Fruit fly (Drosophila melanogaster) whole organism, embryonic: ENCODE measurements around the gene CG42854.

ENCODE experiments used
- CG10431 ChIP-seq: fragments of 200-800 bp; sonication (Bioruptor generic); optimal IDR thresholded peaks from 3 replicates; lab custom pipeline; 2018; ENCODE audit warnings: missing biosample characterization, mild to moderate bottlenecking, missing genetic modification characterization
- CG12155 ChIP-seq: fragments of 200-800 bp; sonication (Bioruptor generic); optimal IDR thresholded peaks from 3 replicates; lab custom pipeline; 2016; ENCODE audit warnings: missing biosample characterization, missing genetic modification characterization
- CG12391 ChIP-seq: fragments of 200-800 bp; sonication (Bioruptor generic); optimal IDR thresholded peaks from 3 replicates; lab custom pipeline; 2018; ENCODE audit warnings: missing biosample characterization, mild to moderate bottlenecking, missing genetic modification characterization, moderate library complexity
- CG14050 ChIP-seq: fragments of 200-800 bp; sonication (Bioruptor generic); IDR thresholded peaks from 3 replicates; pipeline ENCODE4 v1.3.6; 2022; ENCODE audit warnings: missing biosample characterization, missing genetic modification characterization
- CG15073 ChIP-seq: fragments of 200-800 bp; sonication (Bioruptor generic); optimal IDR thresholded peaks from 2 replicates; lab custom pipeline; 2016; ENCODE audit warnings: missing biosample characterization, missing genetic modification characterization
- CG1647 ChIP-seq: fragments of 200-800 bp; sonication (Bioruptor generic); optimal IDR thresholded peaks from 3 replicates; lab custom pipeline; 2016; ENCODE audit warnings: missing biosample characterization, missing genetic modification characterization
- CG30403 ChIP-seq: fragments of 200-800 bp; sonication (Bioruptor generic); optimal IDR thresholded peaks from 3 replicates; lab custom pipeline; 2016; ENCODE audit warnings: missing biosample characterization, missing genetic modification characterization
- CG3726 ChIP-seq: fragments of 200-800 bp; sonication (Bioruptor generic); IDR thresholded peaks from 3 replicates; pipeline ENCODE4, ENCODE4 v1.3.6; 2022; ENCODE audit warnings: missing biosample characterization, missing genetic modification characterization
- CG5245 ChIP-seq: fragments of 200-800 bp; sonication (Bioruptor generic); optimal IDR thresholded peaks from 3 replicates; lab custom pipeline; 2016; ENCODE audit warnings: missing biosample characterization, missing genetic modification characterization
- CG5953 ChIP-seq: fragments of 200-800 bp; sonication (Bioruptor generic); IDR thresholded peaks from 2 replicates; pipeline ENCODE4 v1.3.6; 2022; ENCODE audit warnings: missing biosample characterization, missing genetic modification characterization
- CG6654 ChIP-seq: fragments of 200-800 bp; sonication (Bioruptor generic); optimal IDR thresholded peaks from 2 replicates; lab custom pipeline; 2017; ENCODE audit warnings: missing biosample characterization, mild to moderate bottlenecking, missing genetic modification characterization
- CG7357 ChIP-seq: fragments of 200-800 bp; sonication (Bioruptor generic); IDR thresholded peaks from 3 replicates; pipeline ENCODE4 v1.3.6; 2022; ENCODE audit warnings: missing biosample characterization, missing genetic modification characterization
- CG7745 ChIP-seq: fragments of 200-800 bp; sonication (Bioruptor generic); optimal IDR thresholded peaks from 2 replicates; lab custom pipeline; 2018; ENCODE audit warnings: missing biosample characterization, mild to moderate bottlenecking, missing genetic modification characterization, moderate library complexity
- CG8089 ChIP-seq: fragments of 200-800 bp; sonication (Bioruptor generic); optimal IDR thresholded peaks from 3 replicates; lab custom pipeline; 2016; ENCODE audit warnings: missing biosample characterization, missing genetic modification characterization
- CG8290 ChIP-seq, 3 experiments: fragments of 200-800 bp; sonication (Bioruptor generic); optimal IDR thresholded peaks; 2 replicates each; lab custom pipeline; 2016 to 2019; ENCODE audit warnings: missing biosample characterization in 3 of 3, missing genetic modification characterization in 3 of 3, mild to moderate bottlenecking in 2 of 3, moderate library complexity in 1 of 3
- CG9817 ChIP-seq: fragments of 200-800 bp; sonication (Bioruptor generic); optimal IDR thresholded peaks from 2 replicates; lab custom pipeline; 2018; ENCODE audit warnings: missing biosample characterization, mild to moderate bottlenecking, missing genetic modification characterization, moderate library complexity
- CoRest ChIP-seq: fragments of 200-800 bp; sonication (Bioruptor generic); optimal IDR thresholded peaks from 3 replicates; lab custom pipeline; 2018; ENCODE audit warnings: missing biosample characterization, mild to moderate bottlenecking, missing genetic modification characterization, moderate library complexity
- D ChIP-seq, 2 experiments: fragments of 200-800 bp in 1 of 2; fragments of >200 bp in 1 of 2; sonication (Bioruptor generic) in 1 of 2; optimal IDR thresholded peaks; 2 replicates in 1 of 2; 3 replicates in 1 of 2; lab custom pipeline; 2017; ENCODE audit warnings: mild to moderate bottlenecking in 1 of 2, missing biosample characterization in 1 of 2, missing genetic modification characterization in 1 of 2, missing genetic modification reagents in 1 of 2
- Dad ChIP-seq: fragments of 200-800 bp; sonication (Bioruptor generic); optimal IDR thresholded peaks from 3 replicates; lab custom pipeline; 2016; ENCODE audit warnings: missing biosample characterization, missing genetic modification characterization
- Dip2 ChIP-seq: fragments of 200-800 bp; sonication (Bioruptor generic); IDR thresholded peaks from 2 replicates; pipeline ENCODE4 v1.3.6; 2022; ENCODE audit warnings: missing biosample characterization, missing genetic modification characterization
- Dip3 ChIP-seq: fragments of 200-800 bp; sonication (Bioruptor generic); optimal IDR thresholded peaks from 3 replicates; lab custom pipeline; 2016; ENCODE audit warnings: missing biosample characterization, missing genetic modification characterization
- H15 ChIP-seq: fragments of 200-800 bp; sonication (Bioruptor generic); IDR thresholded peaks from 3 replicates; pipeline ENCODE4 v1.3.6; 2022; ENCODE audit warnings: missing biosample characterization, missing genetic modification characterization
- Hmx ChIP-seq: fragments of 200-800 bp; sonication (Bioruptor generic); optimal IDR thresholded peaks from 2 replicates; lab custom pipeline; 2016; ENCODE audit warnings: missing biosample characterization, missing genetic modification characterization
- Hr51 ChIP-seq, 2 experiments: fragments of 200-800 bp; sonication (Bioruptor generic); optimal IDR thresholded peaks; 2 replicates in 1 of 2; 3 replicates in 1 of 2; lab custom pipeline; 2016 to 2018; ENCODE audit warnings: missing biosample characterization in 2 of 2, missing genetic modification characterization in 2 of 2, mild to moderate bottlenecking in 1 of 2, moderate library complexity in 1 of 2
- Hr78 ChIP-seq, 2 experiments: fragments of 200-800 bp in 1 of 2; fragments of >200 bp in 1 of 2; sonication (Bioruptor generic) in 1 of 2; optimal IDR thresholded peaks; 2 replicates each; lab custom pipeline; 2017 to 2019; ENCODE audit warnings: missing biosample characterization in 2 of 2, missing genetic modification characterization in 2 of 2, mild to moderate bottlenecking in 1 of 2, moderate library complexity in 1 of 2
- MESR4 ChIP-seq: fragments of 200-800 bp; sonication (Bioruptor generic); optimal IDR thresholded peaks from 2 replicates; lab custom pipeline; 2018; ENCODE audit warnings: missing biosample characterization, mild to moderate bottlenecking, missing genetic modification characterization, moderate library complexity
- Nf-YB ChIP-seq: fragments of 200-800 bp; sonication (Bioruptor generic); optimal IDR thresholded peaks from 3 replicates; lab custom pipeline; 2019; ENCODE audit warnings: missing biosample characterization, mild to moderate bottlenecking, missing genetic modification characterization, moderate library complexity
- Oli ChIP-seq: fragments of 200-800 bp; sonication (Bioruptor generic); optimal IDR thresholded peaks from 2 replicates; lab custom pipeline; 2018; ENCODE audit warnings: missing biosample characterization, mild to moderate bottlenecking, missing genetic modification characterization, moderate library complexity
- Poxn ChIP-seq: fragments of 200-800 bp; sonication (Bioruptor generic); IDR thresholded peaks from 2 replicates; pipeline ENCODE4 v1.3.6; 2022; ENCODE audit warnings: missing biosample characterization, missing genetic modification characterization
- Ssrp ChIP-seq: fragments of 200-800 bp; sonication (Bioruptor generic); optimal IDR thresholded peaks from 2 replicates; lab custom pipeline; 2018; ENCODE audit warnings: missing biosample characterization, mild to moderate bottlenecking, missing genetic modification characterization, moderate library complexity
- YL-1 ChIP-seq: fragments of 200-800 bp; sonication (Bioruptor generic); optimal IDR thresholded peaks from 3 replicates; lab custom pipeline; 2017; ENCODE audit warnings: missing biosample characterization, mild to moderate bottlenecking, missing genetic modification characterization
- ci ChIP-seq: fragments of 200-800 bp; sonication (Bioruptor generic); IDR thresholded peaks from 3 replicates; pipeline ENCODE4 v1.3.6; 2022; ENCODE audit warnings: missing biosample characterization, missing genetic modification characterization
- dysf ChIP-seq: fragments of 200-800 bp; sonication (Bioruptor generic); IDR thresholded peaks from 3 replicates; pipeline ENCODE4 v1.3.6; 2022; ENCODE audit warnings: missing biosample characterization, missing genetic modification characterization
- gce ChIP-seq: fragments of 200-800 bp; sonication (Bioruptor generic); IDR thresholded peaks from 3 replicates; pipeline ENCODE4 v1.3.6; 2022; ENCODE audit warnings: missing biosample characterization, missing genetic modification characterization
- gcm ChIP-seq: fragments of 200-800 bp; sonication (Bioruptor generic); optimal IDR thresholded peaks from 2 replicates; lab custom pipeline; 2019; ENCODE audit warnings: missing biosample characterization, mild to moderate bottlenecking, missing genetic modification characterization, moderate library complexity
- her ChIP-seq: fragments of 200-800 bp; sonication (Bioruptor generic); optimal IDR thresholded peaks from 2 replicates; lab custom pipeline; 2016; ENCODE audit warnings: missing biosample characterization, missing genetic modification characterization
- lilli ChIP-seq: fragments of 200-800 bp; sonication (Bioruptor generic); optimal IDR thresholded peaks from 3 replicates; lab custom pipeline; 2016; ENCODE audit warnings: missing biosample characterization, missing genetic modification characterization
- lmd ChIP-seq: fragments of 200-800 bp; sonication (Bioruptor generic); IDR thresholded peaks from 2 replicates; pipeline ENCODE4 v1.3.6; 2022; ENCODE audit warnings: missing biosample characterization, missing genetic modification characterization
- nmo ChIP-seq: fragments of 200-800 bp; sonication (Bioruptor generic); optimal IDR thresholded peaks from 2 replicates; lab custom pipeline; 2018; ENCODE audit warnings: missing biosample characterization, mild to moderate bottlenecking, missing genetic modification characterization, moderate library complexity
- peb ChIP-seq: fragments of 200-800 bp; sonication (Bioruptor generic); IDR thresholded peaks from 2 replicates; pipeline ENCODE4 v1.3.6; 2022; ENCODE audit warnings: missing biosample characterization, missing genetic modification characterization
- pita ChIP-seq: fragments of 200-800 bp; sonication (Bioruptor generic); optimal IDR thresholded peaks from 2 replicates; lab custom pipeline; 2017; ENCODE audit warnings: missing biosample characterization, mild to moderate bottlenecking, missing genetic modification characterization
- run ChIP-seq: fragments of 200-800 bp; sonication (Bioruptor generic); optimal IDR thresholded peaks from 3 replicates; lab custom pipeline; 2018; ENCODE audit warnings: missing biosample characterization, mild to moderate bottlenecking, missing genetic modification characterization
- sim ChIP-seq: fragments of 200-800 bp; sonication (Bioruptor generic); IDR thresholded peaks from 2 replicates; pipeline ENCODE4 v1.3.6; 2022; ENCODE audit warnings: missing biosample characterization, missing genetic modification characterization
- tna ChIP-seq: fragments of 200-800 bp; sonication (Bioruptor generic); IDR thresholded peaks from 2 replicates; pipeline ENCODE4 v1.3.6; 2022; ENCODE audit warnings: missing biosample characterization, missing genetic modification characterization; ENCODE audit not compliant: partially characterized antibody
- trem ChIP-seq: fragments of 200-800 bp; optimal IDR thresholded peaks from 3 replicates; lab custom pipeline; 2019; ENCODE audit warnings: missing biosample characterization, mild to moderate bottlenecking, missing genetic modification characterization, moderate library complexity
- unc-4 ChIP-seq: fragments of 200-800 bp; sonication (Bioruptor generic); IDR thresholded peaks from 2 replicates; pipeline ENCODE4 v1.3.6; 2022; ENCODE audit warnings: missing biosample characterization, missing genetic modification characterization; ENCODE audit not compliant: partially characterized antibody
- unpg ChIP-seq: fragments of 200-800 bp; sonication (Bioruptor generic); optimal IDR thresholded peaks from 3 replicates; lab custom pipeline; 2018; ENCODE audit warnings: missing biosample characterization, mild to moderate bottlenecking, missing genetic modification characterization, moderate library complexity
- zen ChIP-seq: fragments of 200-800 bp; sonication (Bioruptor generic); optimal IDR thresholded peaks from 3 replicates; lab custom pipeline; 2018; ENCODE audit warnings: missing biosample characterization, mild to moderate bottlenecking, missing genetic modification characterization, moderate library complexity
- zfh2 ChIP-seq: fragments of 200-800 bp; sonication (Bioruptor generic); optimal IDR thresholded peaks from 2 replicates; lab custom pipeline; 2016; ENCODE audit warnings: missing biosample characterization, missing genetic modification characterization

CG42854 gene

DNA sequence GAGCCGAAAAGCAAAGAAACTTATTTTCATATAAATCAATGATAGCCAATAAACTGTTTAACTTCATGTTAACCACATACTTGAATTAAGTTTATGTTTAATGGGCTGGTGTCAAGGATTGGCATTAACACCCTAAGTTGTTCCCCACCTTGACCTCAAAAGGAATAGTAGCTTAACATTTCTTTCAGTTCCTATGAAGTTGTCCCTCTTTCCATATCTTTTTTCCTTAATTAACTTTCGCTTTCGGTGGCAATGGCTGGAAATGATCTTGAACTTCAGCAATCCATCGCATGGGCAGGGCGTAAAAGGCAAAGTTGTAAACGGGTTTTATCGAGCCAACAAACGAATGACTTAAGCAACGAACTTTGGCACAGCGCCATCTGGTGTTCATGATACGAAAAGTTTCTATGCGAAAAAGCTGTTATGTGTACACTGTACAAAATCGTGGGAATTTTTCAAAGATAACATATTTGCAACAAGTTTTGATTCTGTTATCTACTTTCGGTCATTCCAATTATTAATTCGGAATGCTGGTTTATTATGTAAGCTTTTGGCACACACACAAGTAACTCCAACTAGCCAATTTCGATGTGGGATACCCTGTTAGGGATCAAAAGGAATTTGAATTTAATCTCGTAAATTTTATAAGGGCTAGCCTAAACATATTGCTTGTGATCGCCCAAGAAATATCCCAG, 17.2 kb downstream of the CG42854 start (continued):
- TF ChIP-seq CG6654 (GFP tag; lab: Kevin White, UChicago) (no peak), CG3726 (no peak), CoRest (tag; lab: Kevin White, UChicago) (peak; percentile 50), Oli (tag; lab: Kevin White, UChicago) (peak; percentile 10), trem (tag; lab: Kevin White, UChicago) (no peak), zen (tag; lab: Kevin White, UChicago) (no peak), peb (GFP tag; lab: Robert Waterston, UW) (no peak), lmd (no peak), CG1647 (GFP tag; lab: Kevin White, UChicago) (no peak), Dip3 (no peak), ci (GFP tag; lab: Robert Waterston, UW) (0 out of 3 replicates have a peak, but pooled peaks have one; percentile 52), Dip2 (GFP tag; lab: Robert Waterston, UW) (peak; percentile 80), tna (no peak), sim (GFP tag; lab: Robert Waterston, UW) (no peak), CG5245 (no peak), H15 (GFP tag; lab: Robert Waterston, UW) (no peak), D (optimal IDR thresholded peaks at IDR 0.05; lab: Kevin White, UChicago) (no peak), D (GFP tag; optimal IDR thresholded peaks at IDR 0.05; lab: Kevin White, UChicago) (no peak), dysf (GFP tag; lab: Robert Waterston, UW) (no peak), MESR4 (GFP tag; lab: Kevin White, UChicago) (no peak), unc-4 (GFP tag; lab: Robert Waterston, UW) (no peak), Nf-YB (GFP tag; lab: Kevin White, UChicago) (no peak), lilli (GFP tag; lab: Kevin White, UChicago) (peak; percentile 42), unpg (GFP tag; lab: Kevin White, UChicago) (peak; percentile 53), CG12155 (GFP tag; lab: Kevin White, UChicago) (no peak), CG30403 (GFP tag; lab: Kevin White, UChicago) (peak; percentile 30), Poxn (GFP tag; lab: Robert Waterston, UW) (no peak), CG7357 (GFP tag; lab: Robert Waterston, UW) (no peak), Hr78 (GFP tag; optimal IDR thresholded peaks at IDR 0.05; lab: Kevin White, UChicago) (peak in 1 of 2 experiments; percentile 49), zfh2 (GFP tag; lab: Kevin White, UChicago) (no peak), CG14050 (GFP tag; lab: Robert Waterston, UW) (no peak), Hmx (GFP tag; lab: Kevin White, UChicago) (no peak), YL-1 (GFP tag; lab: Kevin White, UChicago) (no peak), CG10431 (no peak), CG7745 (tag; lab: Kevin White, UChicago) (no peak), pita (GFP tag; lab: Kevin White, UChicago) (peak; percentile 16), run (no peak), Hr51 (GFP tag; optimal IDR thresholded peaks at IDR 0.05; lab: Kevin White, UChicago) (peak in 1 of 2 experiments; percentile 36), gcm (GFP tag; lab: Kevin White, UChicago) (no peak), CG5953 (no peak), CG12391 (peak; percentile 32), Dad (GFP tag; lab: Kevin White, UChicago) (no peak), CG8290 (GFP tag; optimal IDR thresholded peaks at IDR 0.05; lab: Kevin White, UChicago) (no peak), CG8290 (tag; optimal IDR thresholded peaks at IDR 0.05; lab: Kevin White, UChicago) (peak in 1 of 2 experiments; percentile 39), CG9817 (peak; percentile 23), gce (GFP tag; lab: Robert Waterston, UW) (no peak), Ssrp (tag; lab: Kevin White, UChicago) (peak; percentile 52), CG8089 (GFP tag; lab: Kevin White, UChicago) (no peak), nmo (GFP tag; lab: Kevin White, UChicago) (peak; percentile 35), CG15073 (GFP tag; lab: Kevin White, UChicago) (no peak), her (no peak)
